Worm (Caenorhabditis elegans) whole organism, midembryonic: ENCODE data around the gene gldi-6.
A peak's percentile ranks its signal among the peaks of the same experiment; 100 is the strongest.

Source experiments
- T22C8.4 ChIP-seq: fragments of 200-800 bp; sonication (Bioruptor generic); IDR thresholded peaks from 2 replicates; pipeline ENCODE4 v1.3.6; 2022; ENCODE audit warnings: missing genetic modification characterization, missing compliant biosample characterization
- cog-1 ChIP-seq: sonication (generic microtip); optimal IDR thresholded peaks from 2 replicates; lab custom pipeline; 2016; ENCODE audit warnings: missing genetic modification characterization, missing compliant biosample characterization
- flt-1 ChIP-seq: fragments of 200-800 bp; sonication (Bioruptor generic); IDR thresholded peaks from 2 replicates; pipeline ENCODE4 v1.3.6; 2022; ENCODE audit warnings: missing genetic modification characterization, missing compliant biosample characterization
- klf-2 ChIP-seq: fragments of 200-800 bp; sonication (Bioruptor generic); conservative IDR thresholded peaks from 2 replicates; pipeline ENCODE4 v1.3.6; 2022; ENCODE audit warnings: missing genetic modification reagents, missing genetic modification characterization, missing compliant biosample characterization
- med-1 ChIP-seq: sonication (generic microtip); optimal IDR thresholded peaks from 2 replicates; lab custom pipeline; 2017; ENCODE audit warnings: missing genetic modification characterization, mild to moderate bottlenecking, missing compliant biosample characterization, antibody characterized with exemption, missing genetic modification reagents; ENCODE audit not compliant: insufficient read depth
- ref-1 ChIP-seq: fragments of 200-800 bp; sonication (Bioruptor generic); conservative IDR thresholded peaks from 2 replicates; pipeline ENCODE4 v1.3.6; 2022; ENCODE audit warnings: missing genetic modification reagents, missing genetic modification characterization, missing compliant biosample characterization
- tab-1 ChIP-seq: fragments of 200-800 bp; sonication (Bioruptor generic); IDR thresholded peaks from 2 replicates; pipeline ENCODE4 v1.3.6; 2022; ENCODE audit warnings: missing genetic modification characterization, missing compliant biosample characterization
- ztf-23 ChIP-seq: fragments of 200-800 bp; sonication (Bioruptor generic); IDR thresholded peaks from 2 replicates; pipeline ENCODE4 v1.3.6; 2022; ENCODE audit warnings: missing genetic modification reagents, missing genetic modification characterization, missing compliant biosample characterization
- ztf-29 ChIP-seq: fragments of 200-800 bp; sonication (Bioruptor generic); IDR thresholded peaks from 2 replicates; pipeline ENCODE4 v1.3.6; 2022; ENCODE audit warnings: missing genetic modification reagents, missing genetic modification characterization, missing compliant biosample characterization

- TF ChIP-seq klf-2 (GFP tag; lab: Robert Waterston, UW) = 0 out of 2 replicates have a peak, but pooled peaks have one; percentile 45
- no peak for TF ChIP-seq ztf-29
- TF ChIP-seq flt-1 = peak; percentile 67; the same call in 1 of the 2 replicates
- no peak for TF ChIP-seq T22C8.4 (GFP tag; lab: Robert Waterston, UW)
- peak; percentile 74 for TF ChIP-seq ztf-23 (GFP tag; lab: Robert Waterston, UW)
- TF ChIP-seq cog-1 (tag; lab: Kevin White, UChicago) = peak; percentile 39
- no peak for TF ChIP-seq tab-1
- TF ChIP-seq med-1 = no peak
- TF ChIP-seq ref-1 (GFP tag; lab: Robert Waterston, UW) = no peak
These were observed 35.5 kb downstream of the gldi-6 start, which contains the start of gene smu-2 for ce11 chrII:3482231-3482630.
